Worm (Caenorhabditis elegans) whole organism, L3 larva: Measurements from ENCODE around the gene nhr-205.

ENCODE experiments used
- ama-1 ChIP-seq: fragments of 150-350 bp; optimal IDR thresholded peaks from 2 replicates; lab custom pipeline; 2018
- ceh-82 ChIP-seq: fragments of 150-350 bp; optimal IDR thresholded peaks from 2 replicates; lab custom pipeline; 2014; ENCODE audit warnings: missing biosample characterization, missing genetic modification characterization
- egl-27 ChIP-seq: sonication (generic microtip); optimal IDR thresholded peaks from 4 replicates; lab custom pipeline; 2017; ENCODE audit warnings: missing biosample characterization, missing genetic modification reagents, missing genetic modification characterization
- fkh-10 ChIP-seq: sonication (generic microtip); optimal IDR thresholded peaks from 2 replicates; lab custom pipeline; 2017; ENCODE audit warnings: missing biosample characterization, missing genetic modification reagents, missing genetic modification characterization
- fos-1 ChIP-seq: fragments of 150-350 bp; optimal IDR thresholded peaks from 2 replicates; lab custom pipeline; 2014; ENCODE audit warnings: missing biosample characterization, missing genetic modification characterization
- lin-39 ChIP-seq: fragments of 150-350 bp; optimal IDR thresholded peaks from 2 replicates; lab custom pipeline; 2018; ENCODE audit warnings: missing biosample characterization, missing genetic modification reagents, missing genetic modification characterization
- mdl-1 ChIP-seq: fragments of 150-350 bp; optimal IDR thresholded peaks from 2 replicates; lab custom pipeline; 2014; ENCODE audit warnings: missing biosample characterization, missing genetic modification characterization
- nhr-77 ChIP-seq: fragments of 150-350 bp; optimal IDR thresholded peaks from 2 replicates; lab custom pipeline; 2014; ENCODE audit warnings: missing biosample characterization, missing genetic modification characterization
- pha-4 ChIP-seq: fragments of 150-350 bp; optimal IDR thresholded peaks from 2 replicates; lab custom pipeline; 2014; ENCODE audit warnings: missing biosample characterization, missing genetic modification reagents, missing genetic modification characterization

DNA sequence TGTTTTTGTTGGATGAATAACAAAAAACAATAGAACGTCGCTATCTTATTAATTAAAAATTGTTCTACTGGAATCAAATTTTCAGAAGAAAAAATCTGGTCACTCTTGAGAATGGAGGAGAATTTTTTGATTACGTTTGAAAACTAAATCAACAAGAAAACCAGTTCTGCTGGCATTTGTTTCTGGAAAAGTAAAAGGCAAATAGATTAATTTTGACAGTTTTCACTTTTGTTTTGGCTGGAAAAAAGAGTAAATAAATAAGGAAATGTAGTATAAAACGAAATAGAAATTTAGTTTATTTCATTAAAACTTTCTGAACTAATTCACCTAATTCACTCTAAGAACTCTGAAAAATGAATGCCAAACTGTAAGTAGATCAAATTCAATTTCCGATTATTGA, 17.4 kb downstream of the nhr-205 start, which contains the start of gene fipr-13:
- TF ChIP-seq lin-39 (no peak), mdl-1 (tag; lab: Kevin White, UChicago) (no peak), nhr-77 (no peak), ama-1 (lab: Kevin White, UChicago) (no peak), ceh-82 (tag; lab: Kevin White, UChicago) (no peak), fkh-10 (no peak), egl-27 (tag; lab: Kevin White, UChicago) (no peak), fos-1 (no peak), pha-4 (tag; lab: Kevin White, UChicago) (no peak)
